Worm (Caenorhabditis elegans): ENCODE results near the gene Y43F8B.18.

- no peak for TF ChIP-seq lin-13 (GFP tag; optimal IDR thresholded peaks at IDR 0.05)
- TF ChIP-seq nhr-90 (tag; optimal IDR thresholded peaks at IDR 0.05; ENCODE audit: poor library complexity), result no peak
- TF ChIP-seq lin-15B (tag; optimal IDR thresholded peaks at IDR 0.05), result no peak
- TF ChIP-seq lin-39 (tag; optimal IDR thresholded peaks at IDR 0.05), result no peak
- TF ChIP-seq fos-1 (tag; optimal IDR thresholded peaks at IDR 0.05), result no peak
- TF ChIP-seq aly-2 (tag; optimal IDR thresholded peaks at IDR 0.05), result no peak
- TF ChIP-seq efl-3 (GFP tag; optimal IDR thresholded peaks at IDR 0.05), result no peak
These were observed 15.6 kb downstream of the Y43F8B.18 start for ce11 chrV:19501389-19501788.

Measured in whole organism, L1 larva.